Worm (Caenorhabditis elegans): ENCODE data around the gene trul-1.

DNA sequence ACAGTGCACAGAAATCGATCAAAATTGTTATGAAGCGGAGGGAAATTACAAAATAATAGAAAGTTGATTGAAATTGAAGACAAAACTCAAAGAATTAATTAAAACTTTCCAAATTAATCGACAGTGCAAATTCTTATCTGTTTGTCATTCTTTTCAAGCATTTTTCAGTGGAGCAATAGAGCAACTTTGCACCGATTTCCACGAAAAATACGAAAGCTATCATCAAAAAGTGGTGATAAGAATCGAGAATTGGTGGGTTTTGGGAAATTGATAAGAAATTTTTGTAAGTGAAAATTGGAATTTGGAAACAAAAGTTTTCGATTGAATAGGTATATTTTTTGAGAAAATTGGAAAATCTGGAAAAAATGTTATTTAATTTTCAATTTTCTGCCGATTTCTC, 42.3 kb downstream of the trul-1 start:
- TF ChIP-seq flh-1 (GFP tag; optimal IDR thresholded peaks at IDR 0.05) = no peak
- no peak for TF ChIP-seq mep-1 (tag; optimal IDR thresholded peaks at IDR 0.05)
- no peak for TF ChIP-seq lsy-2 (tag; optimal IDR thresholded peaks at IDR 0.05)
- TF ChIP-seq drap-1 (GFP tag; optimal IDR thresholded peaks at IDR 0.05) = no peak
- no peak for TF ChIP-seq ztf-11 (tag; optimal IDR thresholded peaks at IDR 0.05)
- no peak for TF ChIP-seq pha-4 (tag; optimal IDR thresholded peaks at IDR 0.05)
- TF ChIP-seq elt-1 (tag; optimal IDR thresholded peaks at IDR 0.05; ENCODE audit: borderline replicate concordance, insufficient read depth) = no peak

Measured in whole organism, mixed stage, embryonic.